Worm (Caenorhabditis elegans) whole organism, early embryonic: ENCODE results near the gene F41G3.18.

Experiments
- ama-1 ChIP-seq: fragments of 150-350 bp; optimal IDR thresholded peaks from 2 replicates; lab custom pipeline; 2014
- ceh-13 ChIP-seq: fragments of 200-800 bp; sonication (Bioruptor generic); optimal IDR thresholded peaks from 2 replicates; lab custom pipeline; 2018; ENCODE audit warnings: mild to moderate bottlenecking, missing genetic modification characterization, missing compliant biosample characterization
- ceh-36 ChIP-seq: sonication (generic microtip); optimal IDR thresholded peaks from 2 replicates; lab custom pipeline; 2016; ENCODE audit warnings: missing genetic modification characterization, inconsistent platforms, missing compliant biosample characterization

ce11 chrII:6816324-6816723, 48.2 kb downstream of the F41G3.18 start:
- TF ChIP-seq ceh-13 (GFP tag; lab: Kevin White, UChicago) (no peak), ceh-36 (no peak), ama-1 (lab: Kevin White, UChicago) (no peak)
